Worm (Caenorhabditis elegans) whole organism, L2 larva: ENCODE results near the gene calf-1.

Experiments
- dmd-4 ChIP-seq: sonication (generic microtip); optimal IDR thresholded peaks from 2 replicates; lab custom pipeline; 2017; ENCODE audit warnings: missing biosample characterization, missing genetic modification characterization
- lin-13 ChIP-seq: fragments of 150-350 bp; optimal IDR thresholded peaks from 2 replicates; lab custom pipeline; 2014; ENCODE audit warnings: missing biosample characterization, missing genetic modification reagents, missing genetic modification characterization
- nhr-11 ChIP-seq: fragments of 150-350 bp; optimal IDR thresholded peaks from 2 replicates; lab custom pipeline; 2014; ENCODE audit warnings: missing biosample characterization, missing genetic modification characterization
- nhr-12 ChIP-seq: fragments of 150-350 bp; optimal IDR thresholded peaks from 2 replicates; lab custom pipeline; 2014; ENCODE audit warnings: missing biosample characterization, missing genetic modification characterization
- nhr-23 ChIP-seq: fragments of 150-350 bp; optimal IDR thresholded peaks from 2 replicates; lab custom pipeline; 2014; ENCODE audit warnings: missing biosample characterization, missing genetic modification reagents, missing genetic modification characterization
- nhr-25 ChIP-seq: fragments of 150-350 bp; sonication (generic microtip); optimal IDR thresholded peaks from 3 replicates; lab custom pipeline; 2014; ENCODE audit warnings: missing biosample characterization, missing genetic modification characterization
- nhr-6 ChIP-seq: fragments of 150-350 bp; optimal IDR thresholded peaks from 2 replicates; lab custom pipeline; 2014; ENCODE audit warnings: missing biosample characterization, missing genetic modification characterization
- sma-3 ChIP-seq: sonication (generic microtip); optimal IDR thresholded peaks from 2 replicates; lab custom pipeline; 2016; ENCODE audit warnings: missing genetic modification reagents, missing genetic modification characterization, missing compliant biosample characterization
- unc-62 ChIP-seq: fragments of 150-350 bp; optimal IDR thresholded peaks from 2 replicates; lab custom pipeline; 2014; ENCODE audit warnings: missing biosample characterization, missing genetic modification reagents, missing genetic modification characterization
- ztf-11 ChIP-seq: sonication (generic microtip); optimal IDR thresholded peaks from 2 replicates; lab custom pipeline; 2017; ENCODE audit warnings: missing biosample characterization, missing genetic modification characterization

ce11 chrV:20479013-20479739 lies at the start of gene calf-1, which contains the start of gene rpl-2:
- peak; percentile 9 for TF ChIP-seq sma-3 (GFP tag; lab: Kevin White, UChicago)
- no peak for TF ChIP-seq nhr-6 (tag; lab: Kevin White, UChicago)
- TF ChIP-seq unc-62 (GFP tag; lab: Kevin White, UChicago), result no peak
- no peak for TF ChIP-seq dmd-4 (tag; lab: Kevin White, UChicago)
- no peak for TF ChIP-seq nhr-12 (tag; lab: Kevin White, UChicago)
- TF ChIP-seq nhr-25 (tag; lab: Kevin White, UChicago), result peak; percentile 45
- peak; percentile 52 for TF ChIP-seq lin-13 (GFP tag; lab: Kevin White, UChicago)
- TF ChIP-seq nhr-23 (tag; lab: Kevin White, UChicago), result no peak
- no peak for TF ChIP-seq ztf-11 (tag; lab: Kevin White, UChicago)
- no peak for TF ChIP-seq nhr-11
